Fruit fly (Drosophila melanogaster) whole organism, embryonic: ENCODE data around the gene wda.
A peak's percentile ranks its signal among the peaks of the same experiment; 100 is the strongest.

Experiments used
- Awh ChIP-seq: fragments of 200-800 bp; sonication (Bioruptor generic); IDR thresholded peaks from 2 replicates; pipeline ENCODE4, ENCODE4 v1.3.6; 2022; ENCODE audit warnings: missing biosample characterization, missing genetic modification characterization
- Blimp-1 ChIP-seq: fragments of 200-800 bp; sonication (Bioruptor generic); optimal IDR thresholded peaks from 3 replicates; lab custom pipeline; 2018; ENCODE audit warnings: missing biosample characterization, missing genetic modification characterization, mild to moderate bottlenecking, moderate library complexity, missing genetic modification reagents
- CG10267 ChIP-seq: fragments of 200-800 bp; sonication (Bioruptor generic); optimal IDR thresholded peaks from 2 replicates; lab custom pipeline; 2018; ENCODE audit warnings: missing biosample characterization, mild to moderate bottlenecking, missing genetic modification characterization, moderate library complexity
- CG6175 ChIP-seq: fragments of 200-800 bp; sonication (Bioruptor generic); IDR thresholded peaks from 3 replicates; pipeline ENCODE4 v1.3.6; 2022; ENCODE audit warnings: missing biosample characterization, missing genetic modification characterization
- CG7372 ChIP-seq: fragments of 200-800 bp; sonication (Bioruptor generic); IDR thresholded peaks from 2 replicates; pipeline ENCODE4 v1.3.6; 2022; ENCODE audit warnings: missing biosample characterization, missing genetic modification characterization
- NC2β ChIP-seq: fragments of 200-800 bp; sonication (Bioruptor generic); optimal IDR thresholded peaks from 2 replicates; lab custom pipeline; 2016; ENCODE audit warnings: missing biosample characterization, missing genetic modification characterization
- dimm ChIP-seq: fragments of 200-800 bp; sonication (Bioruptor generic); IDR thresholded peaks from 2 replicates; pipeline ENCODE4 v1.3.6; 2022; ENCODE audit warnings: missing biosample characterization, missing genetic modification characterization
- insv ChIP-seq, 2 experiments: fragments of 200-800 bp; sonication (Bioruptor generic); optimal IDR thresholded peaks; 3 replicates each; lab custom pipeline; 2016 to 2018; ENCODE audit warnings: missing biosample characterization in 2 of 2, missing genetic modification characterization in 2 of 2

DNA sequence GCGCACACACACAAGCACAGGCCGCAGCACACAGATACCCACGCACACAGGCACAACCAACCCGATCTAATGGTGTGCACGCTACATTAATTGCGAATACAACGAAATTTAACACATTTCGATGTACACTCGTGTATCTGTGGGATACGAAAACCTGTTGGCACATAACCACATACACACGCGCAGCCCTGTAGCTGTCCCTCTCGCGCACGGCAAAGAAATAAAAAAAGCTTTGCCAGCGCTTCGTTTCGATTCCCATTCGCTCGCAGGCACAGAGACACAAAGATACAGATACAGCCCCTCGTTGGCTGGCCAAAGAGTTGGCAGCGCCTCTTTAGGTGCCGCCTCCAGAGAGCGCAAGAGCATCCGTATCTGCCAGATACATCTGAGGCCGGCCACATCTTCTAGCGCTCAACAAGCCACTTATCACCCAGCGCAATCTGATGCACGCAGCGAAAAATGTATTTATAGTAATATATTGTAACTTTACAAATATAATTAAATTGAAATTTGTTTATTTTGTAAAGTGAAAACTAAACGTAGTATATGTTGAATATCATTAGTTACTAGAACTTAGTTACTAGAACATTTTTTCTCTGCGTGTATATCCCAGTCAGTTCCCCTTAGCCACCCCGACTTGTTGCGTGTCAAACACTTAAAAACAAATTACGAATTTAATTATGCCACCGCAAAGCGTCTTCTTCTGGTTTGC is 35.3 kb upstream of the wda start:
- TF ChIP-seq dimm (GFP tag; lab: Robert Waterston, UW) (no peak), Blimp-1 (GFP tag; lab: Kevin White, UChicago) (peak; percentile 65), NC2β (GFP tag; lab: Kevin White, UChicago) (no peak), CG6175 (GFP tag; lab: Robert Waterston, UW) (no peak), insv (GFP tag; optimal IDR thresholded peaks at IDR 0.05; lab: Kevin White, UChicago) (no peak), CG10267 (peak; percentile 34), Awh (GFP tag; lab: Robert Waterston, UW) (peak; percentile 16; the same call in 1 of the 2 replicates), CG7372 (GFP tag; lab: Robert Waterston, UW) (no peak)
